Worm (Caenorhabditis elegans) whole organism, late embryonic: ENCODE measurements around the gene ZK1251.3.

Experiments
- C38D4.7 ChIP-seq: fragments of 200-800 bp; sonication (Bioruptor generic); optimal IDR thresholded peaks from 2 replicates; lab custom pipeline; 2018; ENCODE audit warnings: mild to moderate bottlenecking, missing genetic modification characterization, moderate library complexity, missing compliant biosample characterization
- elt-2 ChIP-seq: sonication (generic microtip); optimal IDR thresholded peaks from 2 replicates; lab custom pipeline; 2016; ENCODE audit warnings: missing genetic modification reagents, missing genetic modification characterization, missing compliant biosample characterization
- ets-4 ChIP-seq: sonication (generic microtip); optimal IDR thresholded peaks from 2 replicates; lab custom pipeline; 2016; ENCODE audit warnings: missing genetic modification characterization, missing compliant biosample characterization
- hlh-13 ChIP-seq: fragments of 200-800 bp; sonication (Bioruptor generic); optimal IDR thresholded peaks from 2 replicates; lab custom pipeline; 2018; ENCODE audit warnings: mild to moderate bottlenecking, missing genetic modification characterization, missing compliant biosample characterization
- mec-3 ChIP-seq: sonication (generic microtip); optimal IDR thresholded peaks from 2 replicates; lab custom pipeline; 2016; ENCODE audit warnings: borderline replicate concordance, missing genetic modification characterization, missing compliant biosample characterization
- unc-55 ChIP-seq: sonication (generic microtip); optimal IDR thresholded peaks from 2 replicates; lab custom pipeline; 2017; ENCODE audit warnings: missing biosample characterization, missing genetic modification reagents, missing genetic modification characterization

ce11 chrIV:9675572-9675971 is 7.9 kb upstream of the ZK1251.3 start, which contains the start of gene nhr-34:
- TF ChIP-seq C38D4.7 (GFP tag; lab: Kevin White, UChicago) (no peak), mec-3 (tag; lab: Kevin White, UChicago) (no peak), elt-2 (tag; lab: Kevin White, UChicago) (no peak), ets-4 (no peak), unc-55 (no peak), hlh-13 (no peak)
